Worm (Caenorhabditis elegans) whole organism, L3 larva: ENCODE measurements around the gene str-89.

ENCODE experiments used
- aly-2 ChIP-seq: fragments of 150-350 bp; optimal IDR thresholded peaks from 2 replicates; lab custom pipeline; 2014; ENCODE audit warnings: missing biosample characterization, missing genetic modification characterization
- eor-1 ChIP-seq, 2 experiments: fragments of 150-350 bp; optimal IDR thresholded peaks; 2 replicates each; lab custom pipeline; 2014 to 2018; ENCODE audit warnings: missing biosample characterization in 2 of 2, missing genetic modification characterization in 2 of 2
- fkh-10 ChIP-seq: sonication (generic microtip); optimal IDR thresholded peaks from 2 replicates; lab custom pipeline; 2017; ENCODE audit warnings: missing biosample characterization, missing genetic modification reagents, missing genetic modification characterization
- fkh-2 ChIP-seq: fragments of 150-350 bp; optimal IDR thresholded peaks from 2 replicates; lab custom pipeline; 2014; ENCODE audit warnings: missing biosample characterization, missing genetic modification reagents, missing genetic modification characterization
- nfya-1 ChIP-seq: sonication (generic microtip); optimal IDR thresholded peaks from 2 replicates; lab custom pipeline; 2017; ENCODE audit warnings: missing genetic modification characterization, mild to moderate bottlenecking, missing compliant biosample characterization, antibody characterized with exemption, moderate library complexity; ENCODE audit not compliant: insufficient read depth
- ztf-11 ChIP-seq: fragments of 150-350 bp; optimal IDR thresholded peaks from 2 replicates; lab custom pipeline; 2014; ENCODE audit warnings: missing biosample characterization, missing genetic modification characterization

DNA sequence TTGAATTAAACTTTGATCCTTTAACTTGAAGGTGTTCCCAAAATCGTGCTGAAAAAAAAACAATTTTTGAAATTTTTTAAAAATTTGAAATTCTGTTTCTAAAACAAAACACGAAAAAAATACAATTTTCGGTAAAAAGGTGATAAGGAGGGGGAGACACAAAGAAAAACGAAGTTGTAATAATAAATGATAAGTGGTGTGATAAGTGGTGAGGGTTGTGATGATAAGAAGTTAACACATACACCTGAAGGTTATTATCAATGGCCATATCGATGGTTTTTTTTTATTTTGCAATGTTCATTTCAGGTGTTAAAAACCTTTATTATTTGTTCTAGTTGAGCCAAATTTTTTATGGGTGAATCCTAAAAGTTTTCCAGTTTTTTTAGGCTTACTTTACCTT is 45.7 kb downstream of the str-89 start, which contains the start of gene twk-33:
- no peak for TF ChIP-seq ztf-11 (tag; lab: Kevin White, UChicago)
- TF ChIP-seq eor-1 (tag; optimal IDR thresholded peaks at IDR 0.05; lab: Kevin White, UChicago): no peak
- no peak for TF ChIP-seq fkh-2 (tag; lab: Kevin White, UChicago)
- TF ChIP-seq aly-2 (tag; lab: Kevin White, UChicago): no peak
- TF ChIP-seq nfya-1 (tag; lab: Kevin White, UChicago): no peak
- no peak for TF ChIP-seq fkh-10 (GFP tag; lab: Kevin White, UChicago)
